Fruit fly (Drosophila melanogaster) whole organism, prepupa: ENCODE measurements around the gene Polr3A.

Experiments used
- CG11294 ChIP-seq: fragments of 200-800 bp; sonication (Bioruptor generic); IDR thresholded peaks from 2 replicates; pipeline ENCODE4 v1.3.6; 2022; ENCODE audit warnings: missing biosample characterization, missing genetic modification characterization
- CG11902 ChIP-seq: fragments of 200-800 bp; sonication (Bioruptor generic); optimal IDR thresholded peaks from 3 replicates; lab custom pipeline; 2016; ENCODE audit warnings: missing biosample characterization, missing genetic modification characterization
- CG6163 ChIP-seq: fragments of 200-800 bp; sonication (Bioruptor generic); IDR thresholded peaks from 3 replicates; pipeline ENCODE4 v1.3.6; 2022; ENCODE audit warnings: missing biosample characterization, missing genetic modification characterization
- CG6854 ChIP-seq: fragments of 200-800 bp; sonication (Bioruptor generic); optimal IDR thresholded peaks from 2 replicates; lab custom pipeline; 2017; ENCODE audit warnings: missing biosample characterization, mild to moderate bottlenecking, missing genetic modification characterization
- Eip75B ChIP-seq: fragments of 200-800 bp; sonication (Bioruptor generic); optimal IDR thresholded peaks from 3 replicates; lab custom pipeline; 2016; ENCODE audit warnings: missing biosample characterization, missing genetic modification characterization
- Eip78C ChIP-seq: fragments of 200-800 bp; sonication (Bioruptor generic); peaks from one replicate; lab custom pipeline; 2016; ENCODE audit warnings: missing biosample characterization, missing genetic modification characterization
- Sox102F ChIP-seq: fragments of 200-800 bp; sonication (Bioruptor generic); optimal IDR thresholded peaks from 2 replicates; lab custom pipeline; 2016; ENCODE audit warnings: missing biosample characterization, mild to moderate bottlenecking, missing genetic modification characterization
- svp ChIP-seq: fragments of 200-800 bp; sonication (Bioruptor generic); peaks from one replicate; lab custom pipeline; 2016; ENCODE audit warnings: missing biosample characterization, missing genetic modification characterization

dm6 chrX:15785429-15786239 is 22.9 kb downstream of the Polr3A start, which contains the start of the genes Paf-AHalpha and mRpS30:
- TF ChIP-seq CG11294 (GFP tag; lab: Robert Waterston, UW) = no peak
- no peak for TF ChIP-seq svp (GFP tag; lab: Kevin White, UChicago)
- no peak for TF ChIP-seq Eip75B
- no peak for TF ChIP-seq CG11902 (GFP tag; lab: Kevin White, UChicago)
- no peak for TF ChIP-seq CG6854 (GFP tag; lab: Kevin White, UChicago)
- TF ChIP-seq CG6163 (GFP tag; lab: Robert Waterston, UW) = no peak
- TF ChIP-seq Eip78C (GFP tag; lab: Kevin White, UChicago) = no peak
- no peak for TF ChIP-seq Sox102F (GFP tag; lab: Kevin White, UChicago)
